Worm (Caenorhabditis elegans): ENCODE measurements around the gene cfim-2.

- TF ChIP-seq che-1 (tag; optimal IDR thresholded peaks at IDR 0.05): no peak
- TF ChIP-seq ceh-9 (tag; optimal IDR thresholded peaks at IDR 0.05): no peak
- TF ChIP-seq elt-4 (tag; optimal IDR thresholded peaks at IDR 0.05): no peak
- TF ChIP-seq unc-3 (GFP tag; conservative IDR thresholded peaks at IDR 0.05): no peak
- no peak for TF ChIP-seq unc-3 (tag; optimal IDR thresholded peaks at IDR 0.05)
- TF ChIP-seq pag-3 (tag; optimal IDR thresholded peaks at IDR 0.05; ENCODE audit: borderline replicate concordance): no peak
- no peak for TF ChIP-seq ceh-30 (tag; optimal IDR thresholded peaks at IDR 0.05)
- no peak for TF ChIP-seq ama-1 (optimal IDR thresholded peaks at IDR 0.05)
These were observed 28.0 kb downstream of the cfim-2 start for ce11 chrIV:8954126-8954525.
